Fruit fly (Drosophila melanogaster) whole organism, embryonic: ENCODE results near the gene vers.

Experiments used
- Adf1 ChIP-seq: fragments of 200-800 bp; sonication (Bioruptor generic); IDR thresholded peaks from 2 replicates; pipeline ENCODE4 v1.3.6; 2022; ENCODE audit warnings: missing biosample characterization, missing genetic modification characterization
- BEAF-32 ChIP-seq: fragments of 200-800 bp; sonication (Bioruptor generic); optimal IDR thresholded peaks from 3 replicates; lab custom pipeline; 2017; ENCODE audit warnings: missing biosample characterization, missing genetic modification characterization, mild to moderate bottlenecking, moderate library complexity, missing genetic modification reagents
- Bgb ChIP-seq: fragments of 200-800 bp; sonication (Bioruptor generic); IDR thresholded peaks from 2 replicates; pipeline ENCODE4 v1.3.6; 2022; ENCODE audit warnings: missing biosample characterization, missing genetic modification characterization; ENCODE audit not compliant: partially characterized antibody
- CG10267 ChIP-seq: fragments of 200-800 bp; sonication (Bioruptor generic); optimal IDR thresholded peaks from 2 replicates; lab custom pipeline; 2018; ENCODE audit warnings: missing biosample characterization, mild to moderate bottlenecking, missing genetic modification characterization, moderate library complexity
- CG10366 ChIP-seq: fragments of 200-800 bp; sonication (Bioruptor generic); IDR thresholded peaks from 2 replicates; pipeline ENCODE4 v1.3.6; 2022; ENCODE audit warnings: missing biosample characterization, missing genetic modification characterization
- CG10979 ChIP-seq: fragments of 200-800 bp; sonication (Bioruptor generic); optimal IDR thresholded peaks from 2 replicates; lab custom pipeline; 2018; ENCODE audit warnings: missing biosample characterization, mild to moderate bottlenecking, missing genetic modification characterization, moderate library complexity
- CG11093 ChIP-seq: fragments of 200-800 bp; sonication (Bioruptor generic); IDR thresholded peaks from 3 replicates; pipeline ENCODE4 v1.3.6; 2022; ENCODE audit warnings: missing biosample characterization, missing genetic modification characterization
- CG13894 ChIP-seq: fragments of 200-800 bp; sonication (Bioruptor generic); optimal IDR thresholded peaks from 3 replicates; lab custom pipeline; 2018; ENCODE audit warnings: missing biosample characterization, mild to moderate bottlenecking, missing genetic modification characterization, moderate library complexity
- CG14014 ChIP-seq: fragments of 200-800 bp; sonication (Bioruptor generic); IDR thresholded peaks from 2 replicates; pipeline ENCODE4 v1.3.6; 2022; ENCODE audit warnings: missing biosample characterization, missing genetic modification characterization
- CG1529 ChIP-seq: fragments of 200-800 bp; sonication (Bioruptor generic); optimal IDR thresholded peaks from 3 replicates; lab custom pipeline; 2018; ENCODE audit warnings: missing biosample characterization, missing genetic modification characterization
- CG15601 ChIP-seq: fragments of 200-800 bp; sonication (Bioruptor generic); optimal IDR thresholded peaks from 3 replicates; lab custom pipeline; 2019; ENCODE audit warnings: missing biosample characterization, mild to moderate bottlenecking, missing genetic modification characterization, moderate library complexity
- CG1647 ChIP-seq: fragments of 200-800 bp; sonication (Bioruptor generic); optimal IDR thresholded peaks from 3 replicates; lab custom pipeline; 2016; ENCODE audit warnings: missing biosample characterization, missing genetic modification characterization
- CG16863 ChIP-seq: fragments of 200-800 bp; sonication (Bioruptor generic); optimal IDR thresholded peaks from 3 replicates; lab custom pipeline; 2016; ENCODE audit warnings: missing biosample characterization, missing genetic modification characterization
- CG31365 ChIP-seq: fragments of 200-800 bp; sonication (Bioruptor generic); optimal IDR thresholded peaks from 2 replicates; lab custom pipeline; 2018; ENCODE audit warnings: missing biosample characterization, mild to moderate bottlenecking, missing genetic modification characterization
- CG5180 ChIP-seq: fragments of 200-800 bp; sonication (Bioruptor generic); optimal IDR thresholded peaks from 3 replicates; lab custom pipeline; 2017; ENCODE audit warnings: missing biosample characterization, missing genetic modification characterization, mild to moderate bottlenecking, moderate library complexity, missing genetic modification reagents
- CG6254 ChIP-seq: fragments of 200-800 bp; sonication (Bioruptor generic); optimal IDR thresholded peaks from 3 replicates; lab custom pipeline; 2017; ENCODE audit warnings: mild to moderate bottlenecking, missing biosample characterization, missing genetic modification reagents, missing genetic modification characterization
- CG7745 ChIP-seq: fragments of 200-800 bp; sonication (Bioruptor generic); optimal IDR thresholded peaks from 2 replicates; lab custom pipeline; 2018; ENCODE audit warnings: missing biosample characterization, mild to moderate bottlenecking, missing genetic modification characterization, moderate library complexity
- CG7963 ChIP-seq: fragments of 200-800 bp; sonication (Bioruptor generic); IDR thresholded peaks from 3 replicates; pipeline ENCODE4 v1.3.6; 2022; ENCODE audit warnings: missing biosample characterization, missing genetic modification characterization; ENCODE audit not compliant: partially characterized antibody
- CG8281 ChIP-seq: fragments of 200-800 bp; sonication (Bioruptor generic); optimal IDR thresholded peaks from 2 replicates; lab custom pipeline; 2018; ENCODE audit warnings: missing biosample characterization, mild to moderate bottlenecking, missing genetic modification characterization, moderate library complexity
- CG9797 ChIP-seq: fragments of 200-800 bp; sonication (Bioruptor generic); optimal IDR thresholded peaks from 3 replicates; lab custom pipeline; 2018; ENCODE audit warnings: missing biosample characterization, mild to moderate bottlenecking, missing genetic modification characterization
- Chrac-16 ChIP-seq: fragments of 200-800 bp; sonication (Bioruptor generic); optimal IDR thresholded peaks from 3 replicates; lab custom pipeline; 2016; ENCODE audit warnings: missing biosample characterization, missing genetic modification characterization
- D19B ChIP-seq: fragments of 200-800 bp; sonication (Bioruptor generic); optimal IDR thresholded peaks from 2 replicates; lab custom pipeline; 2017; ENCODE audit warnings: missing biosample characterization, mild to moderate bottlenecking, missing genetic modification characterization
- E2f1 ChIP-seq: fragments of 200-800 bp; sonication (Bioruptor generic); IDR thresholded peaks from 2 replicates; pipeline ENCODE4 v1.3.6; 2022; ENCODE audit warnings: missing biosample characterization, missing genetic modification characterization
- Elba2 ChIP-seq: fragments of 200-800 bp; sonication (Bioruptor generic); optimal IDR thresholded peaks from 3 replicates; lab custom pipeline; 2016; ENCODE audit warnings: missing biosample characterization, missing genetic modification characterization
- Lpt ChIP-seq: fragments of >200 bp; optimal IDR thresholded peaks from 2 replicates; lab custom pipeline; 2018; ENCODE audit warnings: missing biosample characterization, missing genetic modification characterization
- Mad ChIP-seq: fragments of 200-800 bp; sonication (Bioruptor generic); optimal IDR thresholded peaks from 2 replicates; lab custom pipeline; 2016; ENCODE audit warnings: missing biosample characterization, missing genetic modification characterization
- Six4 ChIP-seq: fragments of 200-800 bp; sonication (Bioruptor generic); optimal IDR thresholded peaks from 2 replicates; lab custom pipeline; 2016; ENCODE audit warnings: missing biosample characterization, missing genetic modification characterization
- Spps ChIP-seq: fragments of 200-800 bp; sonication (Bioruptor generic); optimal IDR thresholded peaks from 2 replicates; lab custom pipeline; 2018; ENCODE audit warnings: missing biosample characterization, mild to moderate bottlenecking, missing genetic modification characterization
- Tbp ChIP-seq: fragments of >200 bp; optimal IDR thresholded peaks from 2 replicates; lab custom pipeline; 2018; ENCODE audit warnings: missing biosample characterization, missing genetic modification characterization
- Trl ChIP-seq, 3 experiments: fragments of >200 bp in 2 of 3; fragments of 200-800 bp in 1 of 3; sonication (Bioruptor generic) in 1 of 3; optimal IDR thresholded peaks; 2 replicates in 1 of 3; 3 replicates in 2 of 3; lab custom pipeline; 2016 to 2017; ENCODE audit warnings: missing biosample characterization in 1 of 3, missing genetic modification characterization in 1 of 3
- amos ChIP-seq: fragments of 200-800 bp; sonication (Bioruptor generic); IDR thresholded peaks from 2 replicates; pipeline ENCODE4 v1.3.6; 2022; ENCODE audit warnings: missing biosample characterization, missing genetic modification characterization; ENCODE audit not compliant: partially characterized antibody
- ara ChIP-seq: fragments of 200-800 bp; sonication (Bioruptor generic); IDR thresholded peaks from 2 replicates; pipeline ENCODE4 v1.3.6; 2022; ENCODE audit warnings: missing biosample characterization, missing genetic modification characterization
- bigmax ChIP-seq: fragments of 200-800 bp; sonication (Bioruptor generic); optimal IDR thresholded peaks from 2 replicates; lab custom pipeline; 2018; ENCODE audit warnings: missing biosample characterization, mild to moderate bottlenecking, missing genetic modification characterization
- fu2 ChIP-seq: fragments of 200-800 bp; sonication (Bioruptor generic); optimal IDR thresholded peaks from 2 replicates; lab custom pipeline; 2016; ENCODE audit warnings: missing biosample characterization, missing genetic modification characterization
- gfzf ChIP-seq: fragments of 200-800 bp; sonication (Bioruptor generic); optimal IDR thresholded peaks from 2 replicates; lab custom pipeline; 2016; ENCODE audit warnings: missing biosample characterization, mild to moderate bottlenecking, missing genetic modification characterization, moderate library complexity
- her ChIP-seq: fragments of 200-800 bp; sonication (Bioruptor generic); optimal IDR thresholded peaks from 2 replicates; lab custom pipeline; 2016; ENCODE audit warnings: missing biosample characterization, missing genetic modification characterization
- insv ChIP-seq, 2 experiments: fragments of 200-800 bp; sonication (Bioruptor generic); optimal IDR thresholded peaks; 3 replicates each; lab custom pipeline; 2016 to 2018; ENCODE audit warnings: missing biosample characterization in 2 of 2, missing genetic modification characterization in 2 of 2
- jumu ChIP-seq: fragments of 200-800 bp; sonication (Bioruptor generic); optimal IDR thresholded peaks from 3 replicates; lab custom pipeline; 2016; ENCODE audit warnings: missing biosample characterization, missing genetic modification characterization
- lab ChIP-seq: fragments of 200-800 bp; sonication (Bioruptor generic); optimal IDR thresholded peaks from 3 replicates; lab custom pipeline; 2017; ENCODE audit warnings: missing biosample characterization, missing genetic modification characterization, mild to moderate bottlenecking, moderate library complexity, missing genetic modification reagents
- org-1 ChIP-seq: fragments of 200-800 bp; sonication (Bioruptor generic); optimal IDR thresholded peaks from 2 replicates; lab custom pipeline; 2017; ENCODE audit warnings: missing biosample characterization, missing genetic modification characterization
- psq ChIP-seq: fragments of 200-800 bp; sonication (Bioruptor generic); optimal IDR thresholded peaks from 2 replicates; lab custom pipeline; 2017; ENCODE audit warnings: missing biosample characterization, missing genetic modification characterization
- pzg ChIP-seq: fragments of 200-800 bp; sonication (Bioruptor generic); optimal IDR thresholded peaks from 3 replicates; lab custom pipeline; 2018; ENCODE audit warnings: missing biosample characterization, mild to moderate bottlenecking, missing genetic modification characterization, moderate library complexity
- repo ChIP-seq: fragments of 200-800 bp; sonication (Bioruptor generic); optimal IDR thresholded peaks from 2 replicates; lab custom pipeline; 2016; ENCODE audit warnings: missing biosample characterization, missing genetic modification characterization
- row ChIP-seq: fragments of 200-800 bp; sonication (Bioruptor generic); IDR thresholded peaks from 3 replicates; pipeline ENCODE4 v1.3.6; 2022; ENCODE audit warnings: missing biosample characterization, missing genetic modification characterization
- seq ChIP-seq: fragments of 200-800 bp; sonication (Bioruptor generic); IDR thresholded peaks from 2 replicates; pipeline ENCODE4 v1.3.6; 2022; ENCODE audit warnings: missing biosample characterization, missing genetic modification characterization
- shn ChIP-seq: fragments of 200-800 bp; sonication (Bioruptor generic); optimal IDR thresholded peaks from 3 replicates; lab custom pipeline; 2016; ENCODE audit warnings: missing biosample characterization, missing genetic modification characterization
- slbo ChIP-seq: fragments of 200-800 bp; sonication (Bioruptor generic); IDR thresholded peaks from 2 replicates; pipeline ENCODE4 v1.3.6; 2022; ENCODE audit warnings: missing biosample characterization, missing genetic modification characterization
- tin ChIP-seq: fragments of 200-800 bp; sonication (Bioruptor generic); optimal IDR thresholded peaks from 3 replicates; lab custom pipeline; 2016; ENCODE audit warnings: missing biosample characterization, missing genetic modification characterization
- tll ChIP-seq, 2 experiments: fragments of 200-800 bp in 1 of 2; fragments of >200 bp in 1 of 2; sonication (Bioruptor generic) in 1 of 2; optimal IDR thresholded peaks; 2 replicates each; lab custom pipeline; 2017 to 2019; ENCODE audit warnings: missing biosample characterization in 2 of 2, missing genetic modification characterization in 2 of 2, mild to moderate bottlenecking in 1 of 2, moderate library complexity in 1 of 2
- tna ChIP-seq: fragments of 200-800 bp; sonication (Bioruptor generic); IDR thresholded peaks from 2 replicates; pipeline ENCODE4 v1.3.6; 2022; ENCODE audit warnings: missing biosample characterization, missing genetic modification characterization; ENCODE audit not compliant: partially characterized antibody

vers gene

dm6 chr3L:12131918-12132317, 16.0 kb downstream of the vers start, which contains the start of gene DEF8 (continued):
- peak in 1 of 2 experiments; percentile 54 for TF ChIP-seq insv (GFP tag; optimal IDR thresholded peaks at IDR 0.05; lab: Kevin White, UChicago)
- TF ChIP-seq amos (GFP tag; lab: Robert Waterston, UW), result peak; percentile 48
- no peak for TF ChIP-seq tll (GFP tag; optimal IDR thresholded peaks at IDR 0.05; lab: Kevin White, UChicago)
- TF ChIP-seq CG10366, result peak; percentile 89
- TF ChIP-seq CG10979 (tag; lab: Kevin White, UChicago), result peak; percentile 92
- no peak for TF ChIP-seq D19B
- TF ChIP-seq CG1529 (GFP tag; lab: Kevin White, UChicago), result peak; percentile 57
- TF ChIP-seq org-1 (GFP tag; lab: Kevin White, UChicago), result peak; percentile 31
- peak; percentile 31 for TF ChIP-seq CG9797 (GFP tag; lab: Kevin White, UChicago)
- TF ChIP-seq Lpt, result no peak
- peak; percentile 18 for TF ChIP-seq CG7745 (tag; lab: Kevin White, UChicago)
- peak; percentile 54; the same call in 1 of the 2 replicates for TF ChIP-seq Adf1 (GFP tag; lab: Robert Waterston, UW)
- TF ChIP-seq pzg (GFP tag; lab: Kevin White, UChicago), result peak; percentile 61
- peak; percentile 90 for TF ChIP-seq row
- TF ChIP-seq Mad, result peak; percentile 64
- peak; percentile 30; the same call in 1 of the 3 replicates for TF ChIP-seq CG11093 (GFP tag; lab: Robert Waterston, UW)
- TF ChIP-seq CG7963 (GFP tag; lab: Robert Waterston, UW), result no peak
- TF ChIP-seq Spps (tag; lab: Kevin White, UChicago), result peak; percentile 86
- TF ChIP-seq shn (GFP tag; lab: Kevin White, UChicago), result peak; percentile 26
- no peak for TF ChIP-seq CG5180
- TF ChIP-seq repo (GFP tag; lab: Kevin White, UChicago), result no peak
- TF ChIP-seq slbo (GFP tag; lab: Robert Waterston, UW), result peak; percentile 88
- TF ChIP-seq BEAF-32 (GFP tag; lab: Kevin White, UChicago), result peak; percentile 39
- peak; percentile 87 for TF ChIP-seq CG15601
- peak; percentile 18 for TF ChIP-seq fu2
- TF ChIP-seq E2f1 (GFP tag; lab: Robert Waterston, UW), result peak; percentile 78
- TF ChIP-seq gfzf (GFP tag; lab: Kevin White, UChicago), result no peak
- TF ChIP-seq tin (GFP tag; lab: Kevin White, UChicago), result peak; percentile 85
- no peak for TF ChIP-seq CG31365 (tag; lab: Kevin White, UChicago)
- no peak for TF ChIP-seq Tbp (GFP tag; lab: Kevin White, UChicago)
- TF ChIP-seq CG10267 (tag; lab: Kevin White, UChicago), result peak; percentile 88
- TF ChIP-seq Bgb, result peak; percentile 53; the same call in 1 of the 2 replicates
- 0 out of 2 replicates have a peak, but pooled peaks have one; percentile 39 for TF ChIP-seq tna (GFP tag; lab: Robert Waterston, UW)
- TF ChIP-seq CG13894 (tag; lab: Kevin White, UChicago), result no peak
- TF ChIP-seq Six4 (GFP tag; lab: Kevin White, UChicago), result peak; percentile 51
- peak; percentile 45 for TF ChIP-seq CG1647 (GFP tag; lab: Kevin White, UChicago)
- TF ChIP-seq jumu (GFP tag; lab: Kevin White, UChicago), result peak; percentile 18
- TF ChIP-seq lab, result peak; percentile 90
- TF ChIP-seq CG6254 (GFP tag; lab: Kevin White, UChicago), result peak; percentile 73
- peak; percentile 83 for TF ChIP-seq CG14014
- peak; percentile 79 for TF ChIP-seq Chrac-16
- TF ChIP-seq psq (GFP tag; lab: Kevin White, UChicago), result peak; percentile 52
- TF ChIP-seq Elba2 (GFP tag; lab: Kevin White, UChicago), result no peak
- no peak for TF ChIP-seq bigmax (GFP tag; lab: Kevin White, UChicago)
- peak; percentile 61 for TF ChIP-seq CG8281 (tag; lab: Kevin White, UChicago)
- peak; percentile 29 for TF ChIP-seq her (GFP tag; lab: Kevin White, UChicago)
- peak; percentile 52; the same call in 1 of the 2 replicates for TF ChIP-seq ara (GFP tag; lab: Robert Waterston, UW)
- TF ChIP-seq CG16863 (GFP tag; lab: Kevin White, UChicago), result peak; percentile 45
- TF ChIP-seq seq (GFP tag; lab: Robert Waterston, UW), result peak; percentile 69
- TF ChIP-seq Trl (optimal IDR thresholded peaks at IDR 0.05; lab: Kevin White, UChicago), result no peak
- TF ChIP-seq Trl (GFP tag; optimal IDR thresholded peaks at IDR 0.05; lab: Kevin White, UChicago), result no peak
